Worm (Caenorhabditis elegans) whole organism, L4 larva: ENCODE results near the gene W05E10.5.

Experiments used
- D1046.2 ChIP-seq: fragments of 200-800 bp; sonication (Bioruptor generic); IDR thresholded peaks from 2 replicates; pipeline ENCODE4 v1.3.6; 2022; ENCODE audit warnings: missing genetic modification characterization, missing compliant biosample characterization
- F26F4.8 ChIP-seq: fragments of 200-800 bp; sonication (Bioruptor generic); conservative IDR thresholded peaks from 2 replicates; pipeline ENCODE4 v1.3.6; 2022; ENCODE audit warnings: missing genetic modification characterization, missing compliant biosample characterization
- F37D6.2 ChIP-seq: sonication (generic microtip); optimal IDR thresholded peaks from 2 replicates; lab custom pipeline; 2016; ENCODE audit warnings: mild to moderate bottlenecking, missing genetic modification characterization, missing compliant biosample characterization
- R02D3.7 ChIP-seq: fragments of 150-350 bp; sonication (generic microtip); optimal IDR thresholded peaks from 3 replicates; lab custom pipeline; 2014; ENCODE audit warnings: missing biosample characterization, missing genetic modification characterization
- Y5F2A.4 ChIP-seq: fragments of 200-800 bp; sonication (Bioruptor generic); optimal IDR thresholded peaks from 2 replicates; lab custom pipeline; 2018; ENCODE audit warnings: mild to moderate bottlenecking, missing genetic modification characterization, missing compliant biosample characterization
- ZK337.2 ChIP-seq: fragments of 200-800 bp; sonication (Bioruptor generic); IDR thresholded peaks from 2 replicates; pipeline ENCODE4 v1.3.6; 2022; ENCODE audit warnings: missing genetic modification reagents, missing genetic modification characterization, missing compliant biosample characterization
- ceh-28 ChIP-seq: fragments of 150-350 bp; optimal IDR thresholded peaks from 2 replicates; lab custom pipeline; 2014; ENCODE audit warnings: missing biosample characterization, missing genetic modification reagents, missing genetic modification characterization
- ceh-32 ChIP-seq: sonication (generic microtip); optimal IDR thresholded peaks from 2 replicates; lab custom pipeline; 2016; ENCODE audit warnings: mild to moderate bottlenecking, missing genetic modification characterization, missing compliant biosample characterization; ENCODE audit not compliant: poor library complexity
- cey-2 ChIP-seq: sonication (generic microtip); optimal IDR thresholded peaks from 3 replicates; lab custom pipeline; 2017; ENCODE audit warnings: missing genetic modification characterization, mild to moderate bottlenecking, missing compliant biosample characterization, antibody characterized with exemption, borderline replicate concordance; ENCODE audit not compliant: insufficient read depth
- ctbp-1 ChIP-seq: fragments of 200-800 bp; sonication (Bioruptor generic); IDR thresholded peaks from 2 replicates; pipeline ENCODE4 v1.3.6; 2022; ENCODE audit warnings: missing genetic modification reagents, missing genetic modification characterization, missing compliant biosample characterization
- fkh-10 ChIP-seq: fragments of 150-350 bp; optimal IDR thresholded peaks from 2 replicates; lab custom pipeline; 2014; ENCODE audit warnings: missing biosample characterization, missing genetic modification reagents, missing genetic modification characterization
- gei-8 ChIP-seq: fragments of 200-800 bp; sonication (Bioruptor generic); optimal IDR thresholded peaks from 2 replicates; lab custom pipeline; 2018; ENCODE audit warnings: mild to moderate bottlenecking, missing genetic modification characterization, missing compliant biosample characterization
- hif-1 ChIP-seq, 2 experiments: sonication (generic microtip); optimal IDR thresholded peaks; 2 replicates each; lab custom pipeline; 2016 to 2017; ENCODE audit warnings: missing compliant biosample characterization in 2 of 2, missing genetic modification characterization in 2 of 2, missing genetic modification reagents in 2 of 2, missing genotype in 2 of 2, mild to moderate bottlenecking in 1 of 2
- hlh-11 ChIP-seq: fragments of 200-800 bp; sonication (Bioruptor generic); optimal IDR thresholded peaks from 2 replicates; lab custom pipeline; 2018; ENCODE audit warnings: mild to moderate bottlenecking, missing genetic modification characterization, missing compliant biosample characterization
- lim-7 ChIP-seq: fragments of 200-800 bp; sonication (Bioruptor generic); IDR thresholded peaks from 2 replicates; pipeline ENCODE4 v1.3.6; 2022; ENCODE audit warnings: missing genetic modification characterization, missing compliant biosample characterization
- mdt-29 ChIP-seq: fragments of 200-800 bp; sonication (Bioruptor generic); IDR thresholded peaks from 2 replicates; pipeline ENCODE4 v1.3.6; 2022; ENCODE audit warnings: missing genetic modification reagents, missing genetic modification characterization, missing compliant biosample characterization
- mxl-3 ChIP-seq: fragments of 200-800 bp; sonication (Bioruptor generic); optimal IDR thresholded peaks from 2 replicates; lab custom pipeline; 2018; ENCODE audit warnings: mild to moderate bottlenecking, missing genetic modification characterization, missing compliant biosample characterization
- nhr-10 ChIP-seq: fragments of 150-350 bp; optimal IDR thresholded peaks from 2 replicates; lab custom pipeline; 2014; ENCODE audit warnings: missing biosample characterization, missing genetic modification characterization
- nhr-237 ChIP-seq: sonication (generic microtip); optimal IDR thresholded peaks from 2 replicates; lab custom pipeline; 2017; ENCODE audit warnings: missing biosample characterization, missing genetic modification characterization
- nhr-42 ChIP-seq: fragments of 200-800 bp; sonication (Bioruptor generic); IDR thresholded peaks from 2 replicates; pipeline ENCODE4 v1.3.6; 2022; ENCODE audit warnings: missing genetic modification characterization, missing compliant biosample characterization
- nhr-6 ChIP-seq: fragments of 150-350 bp; optimal IDR thresholded peaks from 2 replicates; lab custom pipeline; 2014; ENCODE audit warnings: missing biosample characterization, missing genetic modification characterization
- pha-4 ChIP-seq, 2 experiments: fragments of 150-350 bp in 1 of 2; fragments of 200-800 bp in 1 of 2; sonication (Bioruptor generic) in 1 of 2; IDR thresholded peaks in 1 of 2; optimal IDR thresholded peaks in 1 of 2; 2 replicates each; pipeline versions ENCODE4 v1.3.6 to Lab custom; 2014 to 2022; ENCODE audit warnings: missing genetic modification characterization in 2 of 2, missing genetic modification reagents in 2 of 2, missing biosample characterization in 1 of 2, missing compliant biosample characterization in 1 of 2
- pqm-1 ChIP-seq: sonication (generic microtip); optimal IDR thresholded peaks from 2 replicates; lab custom pipeline; 2017; ENCODE audit warnings: missing biosample characterization, missing genetic modification characterization
- rbr-2 ChIP-seq: sonication (generic microtip); optimal IDR thresholded peaks from 2 replicates; lab custom pipeline; 2016; ENCODE audit warnings: missing genotype, missing genetic modification characterization, missing compliant biosample characterization
- sdz-12 ChIP-seq: fragments of 200-800 bp; sonication (Bioruptor generic); optimal IDR thresholded peaks from 2 replicates; lab custom pipeline; 2018; ENCODE audit warnings: mild to moderate bottlenecking, missing genetic modification characterization, missing compliant biosample characterization
- skn-1 ChIP-seq: fragments of 150-350 bp; optimal IDR thresholded peaks from 2 replicates; lab custom pipeline; 2014; ENCODE audit warnings: missing biosample characterization, missing genetic modification characterization
- spr-1 ChIP-seq: sonication (generic microtip); optimal IDR thresholded peaks from 2 replicates; lab custom pipeline; 2016; ENCODE audit warnings: mild to moderate bottlenecking, missing genetic modification characterization, missing compliant biosample characterization
- spr-3 ChIP-seq: fragments of 200-800 bp; sonication (Bioruptor generic); optimal IDR thresholded peaks from 2 replicates; lab custom pipeline; 2018; ENCODE audit warnings: mild to moderate bottlenecking, missing genetic modification characterization, missing compliant biosample characterization
- tra-1 ChIP-seq: fragments of 200-800 bp; sonication (Bioruptor generic); IDR thresholded peaks from 2 replicates; pipeline ENCODE4 v1.3.6; 2022; ENCODE audit warnings: missing genetic modification reagents, missing genetic modification characterization, missing compliant biosample characterization
- unc-62 ChIP-seq, 3 experiments: fragments of 150-350 bp in 1 of 3; sonication (generic microtip); optimal IDR thresholded peaks in 2 of 3; peaks in 1 of 3; 1 replicate in 1 of 3; 2 replicates in 2 of 3; lab custom pipeline; 2014 to 2017; ENCODE audit warnings: missing biosample characterization in 3 of 3, missing genetic modification characterization in 3 of 3, missing genetic modification reagents in 3 of 3, missing genotype in 1 of 3
- vab-7 ChIP-seq: fragments of 200-800 bp; sonication (Bioruptor generic); IDR thresholded peaks from 2 replicates; pipeline ENCODE4 v1.3.6; 2022; ENCODE audit warnings: missing genetic modification reagents, missing genetic modification characterization, missing compliant biosample characterization
- zip-2 ChIP-seq: fragments of 150-350 bp; optimal IDR thresholded peaks from 2 replicates; lab custom pipeline; 2014; ENCODE audit warnings: missing biosample characterization, missing genetic modification characterization
- ztf-11 ChIP-seq: fragments of 150-350 bp; optimal IDR thresholded peaks from 2 replicates; lab custom pipeline; 2014; ENCODE audit warnings: missing biosample characterization, missing genetic modification characterization
- ztf-7 ChIP-seq: fragments of 150-350 bp; optimal IDR thresholded peaks from 2 replicates; lab custom pipeline; 2014; ENCODE audit warnings: missing biosample characterization, missing genetic modification characterization

Gene W05E10.5

DNA sequence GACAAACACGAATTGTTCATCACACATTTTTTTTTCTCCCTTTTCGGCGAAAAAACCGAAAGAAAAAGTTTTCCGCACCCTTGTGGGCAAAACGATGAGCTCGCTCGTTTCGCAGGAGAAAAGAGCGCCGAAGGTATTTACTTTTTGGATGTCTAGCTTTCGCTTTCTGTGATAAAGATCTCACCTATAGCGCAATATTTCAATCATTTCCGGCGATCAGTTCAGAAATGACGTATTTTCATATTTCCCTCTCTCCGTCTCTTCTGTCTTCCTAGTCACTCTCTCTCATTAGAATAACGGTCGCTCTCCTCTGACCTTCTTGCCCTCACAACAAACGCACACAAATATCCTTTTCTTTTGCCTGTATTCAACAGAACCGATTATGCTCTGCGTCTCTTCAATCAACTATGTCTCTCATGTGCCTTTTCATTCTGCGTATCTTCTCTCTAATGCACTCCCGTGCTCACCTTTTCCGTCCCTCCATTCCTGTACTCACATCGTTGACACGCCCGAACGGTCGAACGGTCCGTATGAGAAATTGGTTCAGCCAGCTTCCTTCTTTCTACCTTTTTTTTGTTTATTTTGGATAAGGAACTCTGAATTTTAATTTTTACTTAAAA, 21.6 kb downstream of the W05E10.5 start (continued):
- no peak for TF ChIP-seq ceh-32 (tag; lab: Kevin White, UChicago)
- peak; percentile 35 for TF ChIP-seq nhr-6 (tag; lab: Kevin White, UChicago)
- TF ChIP-seq mdt-29 (GFP tag; lab: Robert Waterston, UW): no peak

- no peak for TF ChIP-seq nhr-42
- no peak for TF ChIP-seq nhr-6 (tag; lab: Kevin White, UChicago)
- TF ChIP-seq tra-1 (GFP tag; lab: Robert Waterston, UW): no peak
- TF ChIP-seq vab-7: no peak
- no peak for TF ChIP-seq pha-4 (GFP tag; IDR thresholded peaks at IDR 0.05; lab: Robert Waterston, UW)
- TF ChIP-seq pha-4 (tag; optimal IDR thresholded peaks at IDR 0.05; lab: Kevin White, UChicago): no peak
- TF ChIP-seq mdt-29 (GFP tag; lab: Robert Waterston, UW): no peak
- TF ChIP-seq hif-1 (tag; optimal IDR thresholded peaks at IDR 0.05; lab: Kevin White, UChicago): no peak
- TF ChIP-seq ceh-28 (tag; lab: Kevin White, UChicago): no peak
- TF ChIP-seq D1046.2 (GFP tag; lab: Robert Waterston, UW): no peak
- TF ChIP-seq nhr-237 (tag; lab: Kevin White, UChicago): no peak
- TF ChIP-seq skn-1 (tag; lab: Kevin White, UChicago): no peak
- no peak for TF ChIP-seq spr-3 (GFP tag; lab: Kevin White, UChicago)
- TF ChIP-seq ztf-11: no peak
- TF ChIP-seq ctbp-1 (GFP tag; lab: Robert Waterston, UW): no peak
- TF ChIP-seq hlh-11: no peak
- TF ChIP-seq mxl-3 (GFP tag; lab: Kevin White, UChicago): no peak
- TF ChIP-seq ztf-7: no peak
- no peak for TF ChIP-seq pqm-1
- no peak for TF ChIP-seq sdz-12 (GFP tag; lab: Kevin White, UChicago)
Observed at ce11 chrV:11672497-11672896, 23.0 kb downstream of the W05E10.5 start, which contains the start of gene lgc-44. TSS of gene lgc-44 (minus strand) at chrV:11672597.

DNA sequence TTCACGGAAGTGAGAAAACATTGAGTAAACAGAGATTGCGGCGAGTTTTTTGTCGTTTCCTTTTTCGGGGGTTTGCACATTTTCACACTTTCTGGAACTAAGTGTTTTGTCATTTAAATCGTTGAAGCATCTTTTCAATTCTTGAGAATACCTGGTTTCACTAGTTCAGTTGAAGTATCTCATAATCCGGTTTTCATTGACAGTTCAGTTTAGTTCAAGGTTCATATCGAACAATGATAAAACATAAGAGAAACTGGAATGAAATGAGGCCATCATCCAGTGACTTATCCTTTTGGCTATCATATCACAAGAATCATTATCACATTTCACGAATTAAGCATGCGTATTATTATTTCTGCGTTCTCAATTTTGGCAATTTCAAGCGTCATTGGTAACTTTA, 28.3 kb downstream of the W05E10.5 start, which contains the start of gene F46F3.3:
Gene F46F3.3 (plus strand): TSS at position 301 of the 400 bp plus-strand sequence.
- TF ChIP-seq rbr-2 (tag; lab: Kevin White, UChicago): no peak
- peak in 1 of 2 experiments; percentile 17 for TF ChIP-seq unc-62 (GFP tag; optimal IDR thresholded peaks at IDR 0.05 in 1 of 2; lab: Kevin White, UChicago)
- no peak for TF ChIP-seq unc-62 (tag; optimal IDR thresholded peaks at IDR 0.05; lab: Kevin White, UChicago)

DNA sequence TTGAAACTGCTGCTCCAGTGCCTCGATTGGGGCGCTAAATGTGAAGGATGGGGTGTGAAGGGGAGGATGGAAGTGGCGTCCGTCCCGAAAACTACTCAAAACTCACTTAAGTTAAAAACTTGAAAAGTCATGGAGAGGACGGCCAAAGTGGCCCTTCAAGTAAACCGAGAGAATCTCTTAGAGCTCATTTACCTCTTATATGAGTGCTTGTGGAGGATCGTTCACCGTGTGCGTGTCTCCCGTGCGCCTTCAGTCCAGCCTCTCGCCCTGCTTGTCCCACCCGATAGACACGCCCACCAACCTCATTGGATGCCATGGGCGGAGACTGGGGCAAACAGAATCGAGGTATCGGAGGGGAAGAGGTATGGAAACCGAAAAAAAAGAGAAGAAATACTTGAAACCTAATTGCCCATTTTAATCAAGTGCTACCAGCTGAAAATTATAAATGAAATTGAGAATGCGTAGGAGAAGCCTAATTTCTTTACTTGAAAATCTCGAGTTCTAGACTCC, 30.6 kb downstream of the W05E10.5 start, which contains the start of gene ceh-27:
Gene ceh-27 (minus strand): TSS at position 228 of the 510 bp plus-strand sequence.
- no peak for TF ChIP-seq nhr-237 (tag; lab: Kevin White, UChicago)
- 0 out of 2 replicates have a peak, but pooled peaks have one; percentile 10 for TF ChIP-seq lim-7 (GFP tag; lab: Robert Waterston, UW)
- TF ChIP-seq fkh-10: peak; percentile 52

DNA sequence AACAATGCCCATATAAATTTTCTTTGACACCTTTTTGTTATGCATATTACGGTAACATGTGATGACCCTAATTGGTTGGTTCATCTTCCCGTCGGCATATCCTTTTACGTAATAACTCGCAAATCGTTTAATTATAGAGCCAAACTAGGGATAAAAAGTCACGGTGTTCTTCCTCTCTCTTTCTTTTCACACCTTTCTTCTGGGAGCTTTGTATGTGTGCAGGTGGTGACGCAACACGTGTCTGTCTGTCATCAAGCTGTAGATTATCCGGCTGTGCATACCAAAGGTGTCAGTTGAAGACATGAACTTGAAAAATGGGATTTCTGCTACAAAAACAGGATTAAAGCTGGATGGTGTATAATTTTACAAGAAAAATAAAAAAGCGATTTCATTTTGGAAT, 34.9 kb downstream of the W05E10.5 start:
- TF ChIP-seq F37D6.2 (tag; lab: Kevin White, UChicago) (no peak), Y5F2A.4 (GFP tag; lab: Kevin White, UChicago) (no peak), hif-1 (tag; optimal IDR thresholded peaks at IDR 0.05; lab: Kevin White, UChicago) (no peak), ZK337.2 (GFP tag; lab: Robert Waterston, UW) (no peak), mxl-3 (GFP tag; lab: Kevin White, UChicago) (no peak), unc-62 (GFP tag; optimal IDR thresholded peaks at IDR 0.05 in 1 of 2; lab: Kevin White, UChicago) (no peak), unc-62 (tag; optimal IDR thresholded peaks at IDR 0.05; lab: Kevin White, UChicago) (no peak)

- TF ChIP-seq R02D3.7: no peak
- no peak for TF ChIP-seq F37D6.2 (tag; lab: Kevin White, UChicago)
- TF ChIP-seq ceh-28 (tag; lab: Kevin White, UChicago): no peak
- no peak for TF ChIP-seq spr-1
- no peak for TF ChIP-seq F26F4.8
- TF ChIP-seq nhr-10 (tag; lab: Kevin White, UChicago): no peak
- TF ChIP-seq gei-8 (GFP tag; lab: Kevin White, UChicago): no peak
- no peak for TF ChIP-seq pha-4 (GFP tag; IDR thresholded peaks at IDR 0.05; lab: Robert Waterston, UW)
- no peak for TF ChIP-seq pha-4 (tag; optimal IDR thresholded peaks at IDR 0.05; lab: Kevin White, UChicago)
- TF ChIP-seq cey-2 (tag; lab: Kevin White, UChicago): no peak
- no peak for TF ChIP-seq zip-2 (tag; lab: Kevin White, UChicago)
Observed at ce11 chrV:11656469-11656868, 39.0 kb downstream of the W05E10.5 start.
